Worm (Caenorhabditis elegans): Measurements from ENCODE around the gene Y51H4A.6.

The Y51H4A.6 gene

ce11 chrIV:16492327-16492726, 41.1 kb upstream of the Y51H4A.6 start (continued):
- peak; percentile 46 for TF ChIP-seq ets-4 (GFP tag; optimal IDR thresholded peaks at IDR 0.05)
- peak; percentile 26; the same call in 1 of the 2 replicates for TF ChIP-seq ceh-91 (GFP tag; IDR thresholded peaks at IDR 0.05)
- TF ChIP-seq nhr-90 (tag; optimal IDR thresholded peaks at IDR 0.05): peak; percentile 39
- TF ChIP-seq ceh-40 (GFP tag; IDR thresholded peaks at IDR 0.05): no peak
- no peak for TF ChIP-seq ztf-18 (tag; optimal IDR thresholded peaks at IDR 0.05)
- TF ChIP-seq cebp-1 (GFP tag; IDR thresholded peaks at IDR 0.05): peak; percentile 55; the same call in 1 of the 2 replicates
- TF ChIP-seq cebp-1 (tag; optimal IDR thresholded peaks at IDR 0.05): peak; percentile 89
- no peak for TF ChIP-seq repo-1 (tag; optimal IDR thresholded peaks at IDR 0.05)
- no peak for TF ChIP-seq ceh-58 (GFP tag; IDR thresholded peaks at IDR 0.05)
- peak in 1 of 3 experiments; percentile 71 for TF ChIP-seq lin-35 (GFP tag; optimal IDR thresholded peaks at IDR 0.05)
- TF ChIP-seq mel-28 (tag; optimal IDR thresholded peaks at IDR 0.05; ENCODE audit: borderline replicate concordance): peak; percentile 23
- no peak for TF ChIP-seq lag-1 (GFP tag; IDR thresholded peaks at IDR 0.05)
- TF ChIP-seq Y67H2A.10 (GFP tag; conservative IDR thresholded peaks at IDR 0.05): peak; percentile 22; the same call in 1 of the 2 replicates
- TF ChIP-seq ceh-100 (GFP tag; IDR thresholded peaks at IDR 0.05): no peak
- TF ChIP-seq pbrm-1 (GFP tag; IDR thresholded peaks at IDR 0.05): peak; percentile 86
- peak; percentile 66 for TF ChIP-seq F10E7.11 (tag; optimal IDR thresholded peaks at IDR 0.05)
- no peak for TF ChIP-seq nfya-1 (tag; optimal IDR thresholded peaks at IDR 0.05; ENCODE audit: borderline replicate concordance, insufficient read depth)
- peak; percentile 9 for TF ChIP-seq sptf-2 (GFP tag; optimal IDR thresholded peaks at IDR 0.05)
- no peak for TF ChIP-seq bed-1 (GFP tag; IDR thresholded peaks at IDR 0.05)
- no peak for TF ChIP-seq ceh-79 (tag; optimal IDR thresholded peaks at IDR 0.05)
- 0 out of 2 replicates have a peak, but pooled peaks have one; percentile 12 for TF ChIP-seq ztf-25 (GFP tag; IDR thresholded peaks at IDR 0.05)
- no peak for TF ChIP-seq madf-3 (GFP tag; IDR thresholded peaks at IDR 0.05)
- TF ChIP-seq ztf-22 (GFP tag; optimal IDR thresholded peaks at IDR 0.05): no peak
- TF ChIP-seq D2030.7 (GFP tag; IDR thresholded peaks at IDR 0.05): no peak
- TF ChIP-seq die-1 (tag; optimal IDR thresholded peaks at IDR 0.05): peak; percentile 53
- no peak for TF ChIP-seq B0019.2 (GFP tag; conservative IDR thresholded peaks at IDR 0.05)
- peak; percentile 80 for TF ChIP-seq attf-5 (GFP tag; optimal IDR thresholded peaks at IDR 0.05)
- no peak for TF ChIP-seq Y53F4B.3 (GFP tag; IDR thresholded peaks at IDR 0.05)
- peak; percentile 63 for TF ChIP-seq ZK185.1 (tag; optimal IDR thresholded peaks at IDR 0.05; ENCODE audit: poor library complexity, severe bottlenecking)
- TF ChIP-seq egl-44 (GFP tag; IDR thresholded peaks at IDR 0.05): peak; percentile 83
- peak; percentile 67 for TF ChIP-seq Y53G8AR.9 (GFP tag; conservative IDR thresholded peaks at IDR 0.05)
- TF ChIP-seq mcd-1 (GFP tag; IDR thresholded peaks at IDR 0.05): peak; percentile 59
- TF ChIP-seq madf-6 (GFP tag; IDR thresholded peaks at IDR 0.05): no peak
- no peak for TF ChIP-seq nhr-179 (tag; optimal IDR thresholded peaks at IDR 0.05)
- TF ChIP-seq hrde-1 (tag; optimal IDR thresholded peaks at IDR 0.05; ENCODE audit: borderline replicate concordance): no peak
- peak; percentile 36 for TF ChIP-seq F52B5.7 (tag; optimal IDR thresholded peaks at IDR 0.05)

- TF ChIP-seq cebp-1 (GFP tag; IDR thresholded peaks at IDR 0.05): no peak
- peak; percentile 53 for TF ChIP-seq cebp-1 (tag; optimal IDR thresholded peaks at IDR 0.05)
- no peak for TF ChIP-seq ceh-27 (GFP tag; optimal IDR thresholded peaks at IDR 0.05)
Observed at ce11 chrIV:16492937-16493336, 40.5 kb upstream of the Y51H4A.6 start.

- TF ChIP-seq snpc-3.4 (tag; optimal IDR thresholded peaks at IDR 0.05) (no peak), egl-44 (GFP tag; IDR thresholded peaks at IDR 0.05) (no peak), Y95B8A.8 (GFP tag; IDR thresholded peaks at IDR 0.05) (no peak), cebp-1 (GFP tag; IDR thresholded peaks at IDR 0.05) (no peak), cebp-1 (tag; optimal IDR thresholded peaks at IDR 0.05) (no peak), ztf-3 (GFP tag; optimal IDR thresholded peaks at IDR 0.05) (no peak), ceh-58 (GFP tag; IDR thresholded peaks at IDR 0.05) (no peak), B0019.2 (GFP tag; conservative IDR thresholded peaks at IDR 0.05) (no peak), ets-4 (GFP tag; optimal IDR thresholded peaks at IDR 0.05) (no peak), lag-1 (GFP tag; IDR thresholded peaks at IDR 0.05) (no peak), lsy-27 (tag; optimal IDR thresholded peaks at IDR 0.05; ENCODE audit: borderline replicate concordance, insufficient read depth) (no peak), fkh-3 (tag; optimal IDR thresholded peaks at IDR 0.05) (no peak), nhr-179 (tag; optimal IDR thresholded peaks at IDR 0.05) (no peak), ztf-26 (tag; optimal IDR thresholded peaks at IDR 0.05) (no peak)
Observed at ce11 chrIV:16494007-16494406, 39.5 kb upstream of the Y51H4A.6 start.
